Fruit fly (Drosophila melanogaster): ENCODE measurements around the gene EMC4.
A peak's percentile ranks its signal among the peaks of the same experiment; 100 is the strongest.

DNA sequence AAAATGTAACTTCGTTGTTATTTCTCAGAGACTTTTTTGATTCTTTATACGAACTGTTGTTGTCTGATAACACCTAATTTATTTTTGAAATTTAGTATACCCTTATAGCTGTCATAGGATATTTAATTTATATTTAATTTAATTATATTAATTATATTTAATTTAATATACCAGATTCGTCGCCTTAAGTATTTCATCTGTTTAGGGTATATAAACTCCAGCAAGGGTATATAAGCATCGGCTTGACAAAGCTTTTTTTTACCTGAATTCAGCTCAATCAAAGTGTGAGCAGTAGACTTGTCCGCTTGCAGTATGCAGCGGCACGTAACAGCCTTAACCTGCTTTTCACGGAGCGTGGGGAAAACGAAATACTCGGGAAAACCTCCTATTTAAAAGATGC, 15.6 kb upstream of the EMC4 start:
- TF ChIP-seq EcR (GFP tag; optimal IDR thresholded peaks at IDR 0.05) = no peak
- no peak for TF ChIP-seq CG14655 (GFP tag; optimal IDR thresholded peaks at IDR 0.05)
- TF ChIP-seq Pif1B (GFP tag; optimal IDR thresholded peaks at IDR 0.05) = no peak
- TF ChIP-seq CG9948 (tag; optimal IDR thresholded peaks at IDR 0.05) = no peak
- no peak for TF ChIP-seq CG32121 (GFP tag; IDR thresholded peaks at IDR 0.05)
- TF ChIP-seq Ets98B (GFP tag; IDR thresholded peaks at IDR 0.05) = no peak
- TF ChIP-seq CG4496 (GFP tag; IDR thresholded peaks at IDR 0.05) = 0 out of 3 replicates have a peak, but pooled peaks have one; percentile 6
- TF ChIP-seq CG8159 (tag; optimal IDR thresholded peaks at IDR 0.05) = no peak
